Fruit fly (Drosophila melanogaster) whole organism, embryonic: ENCODE results near the gene CG15365.
A peak's percentile ranks its signal among the peaks of the same experiment; 100 is the strongest.

ENCODE experiments used
- Blimp-1 ChIP-seq: fragments of 200-800 bp; sonication (Bioruptor generic); optimal IDR thresholded peaks from 3 replicates; lab custom pipeline; 2018; ENCODE audit warnings: missing biosample characterization, missing genetic modification characterization, mild to moderate bottlenecking, moderate library complexity, missing genetic modification reagents
- CG10209 ChIP-seq: fragments of 200-800 bp; sonication (Bioruptor generic); optimal IDR thresholded peaks from 3 replicates; lab custom pipeline; 2017; ENCODE audit warnings: missing biosample characterization, mild to moderate bottlenecking, missing genetic modification characterization, missing genetic modification reagents
- CG10274 ChIP-seq: fragments of 200-800 bp; sonication (Bioruptor generic); optimal IDR thresholded peaks from 3 replicates; lab custom pipeline; 2017; ENCODE audit warnings: missing biosample characterization, mild to moderate bottlenecking, missing genetic modification characterization
- CG11696 ChIP-seq: fragments of 200-800 bp; sonication (Bioruptor generic); IDR thresholded peaks from 2 replicates; pipeline ENCODE4 v1.3.6; 2022; ENCODE audit warnings: missing biosample characterization, missing genetic modification characterization
- CG12071 ChIP-seq: fragments of 200-800 bp; sonication (Bioruptor generic); optimal IDR thresholded peaks from 3 replicates; lab custom pipeline; 2018; ENCODE audit warnings: missing biosample characterization, mild to moderate bottlenecking, missing genetic modification characterization
- CG12659 ChIP-seq: fragments of 200-800 bp; sonication (Bioruptor generic); optimal IDR thresholded peaks from 3 replicates; lab custom pipeline; 2017; ENCODE audit warnings: mild to moderate bottlenecking, missing biosample characterization, missing genetic modification reagents, missing genetic modification characterization
- CG13296 ChIP-seq: fragments of 200-800 bp; sonication (Bioruptor generic); optimal IDR thresholded peaks from 3 replicates; lab custom pipeline; 2018; ENCODE audit warnings: missing biosample characterization, mild to moderate bottlenecking, missing genetic modification characterization
- CG13624 ChIP-seq: fragments of 200-800 bp; sonication (Bioruptor generic); optimal IDR thresholded peaks from 2 replicates; lab custom pipeline; 2016; ENCODE audit warnings: missing biosample characterization, missing genetic modification characterization
- CG14050 ChIP-seq: fragments of 200-800 bp; sonication (Bioruptor generic); IDR thresholded peaks from 3 replicates; pipeline ENCODE4 v1.3.6; 2022; ENCODE audit warnings: missing biosample characterization, missing genetic modification characterization
- CG17361 ChIP-seq: fragments of 200-800 bp; sonication (Bioruptor generic); IDR thresholded peaks from 3 replicates; pipeline ENCODE4 v1.3.6; 2022; ENCODE audit warnings: missing biosample characterization, missing genetic modification characterization
- CG17829 ChIP-seq: fragments of 200-800 bp; optimal IDR thresholded peaks from 2 replicates; lab custom pipeline; 2019; ENCODE audit warnings: missing biosample characterization, mild to moderate bottlenecking, missing genetic modification characterization, moderate library complexity
- CG18262 ChIP-seq: fragments of 200-800 bp; optimal IDR thresholded peaks from 3 replicates; lab custom pipeline; 2019; ENCODE audit warnings: missing biosample characterization, mild to moderate bottlenecking, missing genetic modification characterization, moderate library complexity
- CG18599 ChIP-seq: fragments of 200-800 bp; sonication (Bioruptor generic); optimal IDR thresholded peaks from 3 replicates; lab custom pipeline; 2017; ENCODE audit warnings: missing biosample characterization, missing genetic modification characterization, mild to moderate bottlenecking, moderate library complexity, missing genetic modification reagents
- CG2712 ChIP-seq: fragments of 200-800 bp; optimal IDR thresholded peaks from 3 replicates; lab custom pipeline; 2019; ENCODE audit warnings: missing biosample characterization, mild to moderate bottlenecking, missing genetic modification characterization, moderate library complexity
- CG3065 ChIP-seq: fragments of 200-800 bp; sonication (Bioruptor generic); optimal IDR thresholded peaks from 2 replicates; lab custom pipeline; 2016; ENCODE audit warnings: missing biosample characterization, missing genetic modification characterization
- CG34422 ChIP-seq: fragments of 200-800 bp; sonication (Bioruptor generic); IDR thresholded peaks from 3 replicates; pipeline ENCODE4 v1.3.6; 2022; ENCODE audit warnings: missing biosample characterization, missing genetic modification characterization
- CG4328 ChIP-seq: fragments of 200-800 bp; sonication (Bioruptor generic); optimal IDR thresholded peaks from 3 replicates; lab custom pipeline; 2017; ENCODE audit warnings: missing biosample characterization, missing genetic modification reagents, missing genetic modification characterization
- CG4360 ChIP-seq: fragments of 200-800 bp; sonication (Bioruptor generic); IDR thresholded peaks from 2 replicates; pipeline ENCODE4 v1.3.6; 2022; ENCODE audit warnings: missing biosample characterization, missing genetic modification characterization
- CG4707 ChIP-seq: fragments of 200-800 bp; sonication (Bioruptor generic); optimal IDR thresholded peaks from 2 replicates; lab custom pipeline; 2018; ENCODE audit warnings: missing biosample characterization, mild to moderate bottlenecking, missing genetic modification characterization, moderate library complexity
- CG8388 ChIP-seq: fragments of 200-800 bp; sonication (Bioruptor generic); optimal IDR thresholded peaks from 2 replicates; lab custom pipeline; 2019; ENCODE audit warnings: missing biosample characterization, mild to moderate bottlenecking, missing genetic modification characterization, moderate library complexity
- CG9437 ChIP-seq: fragments of 200-800 bp; sonication (Bioruptor generic); optimal IDR thresholded peaks from 2 replicates; lab custom pipeline; 2018; ENCODE audit warnings: missing biosample characterization, mild to moderate bottlenecking, missing genetic modification characterization
- Chrac-16 ChIP-seq: fragments of 200-800 bp; sonication (Bioruptor generic); optimal IDR thresholded peaks from 3 replicates; lab custom pipeline; 2016; ENCODE audit warnings: missing biosample characterization, missing genetic modification characterization
- CkIIα-i1 ChIP-seq: fragments of 200-800 bp; sonication (Bioruptor generic); IDR thresholded peaks from 2 replicates; pipeline ENCODE4 v1.3.6; 2022; ENCODE audit warnings: missing biosample characterization, missing genetic modification characterization
- E2f1 ChIP-seq: fragments of 200-800 bp; sonication (Bioruptor generic); IDR thresholded peaks from 2 replicates; pipeline ENCODE4 v1.3.6; 2022; ENCODE audit warnings: missing biosample characterization, missing genetic modification characterization
- Eip74EF ChIP-seq, 2 experiments: fragments of 200-800 bp in 1 of 2; fragments of >200 bp in 1 of 2; sonication (Bioruptor generic) in 1 of 2; optimal IDR thresholded peaks; 2 replicates each; lab custom pipeline; 2017 to 2019; ENCODE audit warnings: missing biosample characterization in 2 of 2, missing genetic modification characterization in 2 of 2, mild to moderate bottlenecking in 1 of 2, moderate library complexity in 1 of 2
- Hr3 ChIP-seq: fragments of 200-800 bp; sonication (Bioruptor generic); optimal IDR thresholded peaks from 3 replicates; lab custom pipeline; 2016; ENCODE audit warnings: missing biosample characterization, missing genetic modification characterization
- Myb ChIP-seq: fragments of 200-800 bp; sonication (Bioruptor generic); optimal IDR thresholded peaks from 2 replicates; lab custom pipeline; 2016; ENCODE audit warnings: missing biosample characterization, missing genetic modification characterization
- Nf-YB ChIP-seq: fragments of 200-800 bp; sonication (Bioruptor generic); optimal IDR thresholded peaks from 3 replicates; lab custom pipeline; 2019; ENCODE audit warnings: missing biosample characterization, mild to moderate bottlenecking, missing genetic modification characterization, moderate library complexity
- PHDP ChIP-seq: fragments of 200-800 bp; sonication (Bioruptor generic); optimal IDR thresholded peaks from 3 replicates; lab custom pipeline; 2018; ENCODE audit warnings: missing biosample characterization, mild to moderate bottlenecking, missing genetic modification characterization, moderate library complexity
- Sox100B ChIP-seq: fragments of 200-800 bp; sonication (Bioruptor generic); optimal IDR thresholded peaks from 3 replicates; lab custom pipeline; 2018; ENCODE audit warnings: missing biosample characterization, mild to moderate bottlenecking, missing genetic modification characterization
- Sry-β ChIP-seq: fragments of 200-800 bp; sonication (Bioruptor generic); optimal IDR thresholded peaks from 2 replicates; lab custom pipeline; 2018; ENCODE audit warnings: missing biosample characterization, mild to moderate bottlenecking, missing genetic modification characterization, moderate library complexity
- Stat92E ChIP-seq, 3 experiments: fragments of >200 bp in 2 of 3; fragments of 200-800 bp in 1 of 3; sonication (Bioruptor generic) in 1 of 3; optimal IDR thresholded peaks; 2 replicates each; lab custom pipeline; 2017 to 2019; ENCODE audit warnings: missing biosample characterization in 3 of 3, missing genetic modification characterization in 3 of 3, mild to moderate bottlenecking in 1 of 3, moderate library complexity in 1 of 3
- ac ChIP-seq: fragments of 200-800 bp; sonication (Bioruptor generic); optimal IDR thresholded peaks from 3 replicates; lab custom pipeline; 2017; ENCODE audit warnings: missing biosample characterization, mild to moderate bottlenecking, missing genetic modification characterization
- az2 ChIP-seq: fragments of 200-800 bp; sonication (Bioruptor generic); optimal IDR thresholded peaks from 3 replicates; lab custom pipeline; 2016; ENCODE audit warnings: missing biosample characterization, missing genetic modification characterization
- bcd ChIP-seq: fragments of 200-800 bp; sonication (Bioruptor generic); optimal IDR thresholded peaks from 2 replicates; lab custom pipeline; 2017; ENCODE audit warnings: missing biosample characterization, mild to moderate bottlenecking, missing genetic modification characterization
- chm ChIP-seq: fragments of 200-800 bp; sonication (Bioruptor generic); IDR thresholded peaks from 2 replicates; pipeline ENCODE4 v1.3.6; 2022; ENCODE audit warnings: missing biosample characterization, missing genetic modification characterization
- crol ChIP-seq: fragments of 200-800 bp; sonication (Bioruptor generic); IDR thresholded peaks from 2 replicates; pipeline ENCODE4 v1.3.6; 2022; ENCODE audit warnings: missing biosample characterization, missing genetic modification characterization
- dan ChIP-seq: fragments of 200-800 bp; sonication (Bioruptor generic); IDR thresholded peaks from 2 replicates; pipeline ENCODE4 v1.3.6; 2022; ENCODE audit warnings: missing biosample characterization, missing genetic modification characterization
- dmrt99B ChIP-seq: fragments of 200-800 bp; sonication (Bioruptor generic); optimal IDR thresholded peaks from 2 replicates; lab custom pipeline; 2018; ENCODE audit warnings: missing biosample characterization, mild to moderate bottlenecking, missing genetic modification characterization, moderate library complexity
- esg ChIP-seq: fragments of 200-800 bp; sonication (Bioruptor generic); conservative IDR thresholded peaks from 2 replicates; pipeline ENCODE4 v1.3.6; 2022; ENCODE audit warnings: missing biosample characterization, missing genetic modification characterization
- eyg ChIP-seq: fragments of 200-800 bp; sonication (Bioruptor generic); optimal IDR thresholded peaks from 3 replicates; lab custom pipeline; 2016; ENCODE audit warnings: missing biosample characterization, missing genetic modification characterization
- nerfin-2 ChIP-seq: fragments of 200-800 bp; sonication (Bioruptor generic); IDR thresholded peaks from 2 replicates; pipeline ENCODE4 v1.3.6; 2022; ENCODE audit warnings: missing biosample characterization, missing genetic modification characterization; ENCODE audit not compliant: partially characterized antibody
- onecut ChIP-seq: fragments of 200-800 bp; sonication (Bioruptor generic); IDR thresholded peaks from 2 replicates; pipeline ENCODE4 v1.3.6; 2022; ENCODE audit warnings: missing biosample characterization, missing genetic modification characterization
- pb ChIP-seq: fragments of 200-800 bp; sonication (Bioruptor generic); optimal IDR thresholded peaks from 3 replicates; lab custom pipeline; 2016; ENCODE audit warnings: missing biosample characterization, missing genetic modification characterization
- phol ChIP-seq: fragments of 200-800 bp; sonication (Bioruptor generic); optimal IDR thresholded peaks from 3 replicates; lab custom pipeline; 2018; ENCODE audit warnings: missing biosample characterization, mild to moderate bottlenecking, missing genetic modification characterization, moderate library complexity
- pum ChIP-seq: fragments of 200-800 bp; sonication (Bioruptor generic); optimal IDR thresholded peaks from 2 replicates; lab custom pipeline; 2016; ENCODE audit warnings: missing biosample characterization, missing genetic modification characterization
- rib ChIP-seq: fragments of 200-800 bp; sonication (Bioruptor generic); IDR thresholded peaks from 2 replicates; pipeline ENCODE4 v1.3.6; 2022; ENCODE audit warnings: missing biosample characterization, missing genetic modification characterization
- sisA ChIP-seq: fragments of 200-800 bp; sonication (Bioruptor generic); IDR thresholded peaks from 2 replicates; pipeline ENCODE4 v1.3.6; 2022; ENCODE audit warnings: missing biosample characterization, missing genetic modification characterization
- wor ChIP-seq: fragments of 200-800 bp; sonication (Bioruptor generic); IDR thresholded peaks from 2 replicates; pipeline ENCODE4 v1.3.6; 2022; ENCODE audit warnings: missing biosample characterization, missing genetic modification characterization

CG15365 gene

DNA sequence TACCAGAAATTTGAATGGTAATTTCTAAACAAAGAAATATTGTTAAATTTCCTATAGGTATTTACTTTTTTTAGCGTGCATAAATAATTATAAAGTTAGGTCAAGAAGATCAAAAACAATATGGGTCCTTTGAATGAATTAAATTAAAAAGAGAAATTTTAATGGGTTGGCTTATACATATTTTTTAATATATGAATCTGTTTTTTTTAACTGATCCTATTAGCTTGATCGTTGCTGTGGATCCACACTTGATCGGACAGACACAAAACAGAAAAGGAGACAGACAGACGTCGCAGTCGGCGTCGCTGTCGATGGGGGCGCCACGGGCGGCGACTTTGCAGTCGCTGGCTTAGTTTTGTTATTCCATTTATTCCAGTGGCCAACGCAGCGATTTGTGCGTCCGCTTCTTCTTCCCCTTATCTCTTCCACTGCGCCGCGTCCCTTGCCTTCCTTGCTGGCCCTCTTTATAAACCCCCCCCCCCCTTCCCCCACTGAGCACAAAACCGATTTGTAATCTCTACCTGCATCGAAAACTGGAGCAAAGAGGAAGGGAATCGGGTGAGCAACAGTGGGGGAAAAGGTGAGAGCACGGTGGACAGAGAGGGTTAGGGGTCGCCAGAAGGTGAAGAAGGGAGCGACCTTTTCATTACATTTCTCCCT is 19.9 kb downstream of the CG15365 start (continued):
- TF ChIP-seq Stat92E (GFP tag; optimal IDR thresholded peaks at IDR 0.05; lab: Kevin White, UChicago), result peak in 1 of 3 experiments; percentile 78
- TF ChIP-seq onecut (GFP tag; lab: Robert Waterston, UW), result peak; percentile 49
- peak; percentile 61 for TF ChIP-seq Nf-YB (GFP tag; lab: Kevin White, UChicago)
- TF ChIP-seq CG11696 (GFP tag; lab: Robert Waterston, UW), result peak; percentile 94
- TF ChIP-seq CG12659 (GFP tag; lab: Kevin White, UChicago), result peak; percentile 52
- TF ChIP-seq Sox100B (GFP tag; lab: Kevin White, UChicago), result peak; percentile 74
- peak; percentile 73 for TF ChIP-seq PHDP (tag; lab: Kevin White, UChicago)
- TF ChIP-seq nerfin-2, result no peak
- peak; percentile 1 for TF ChIP-seq CG18599 (GFP tag; lab: Kevin White, UChicago)
- peak; percentile 44 for TF ChIP-seq Chrac-16 (GFP tag; lab: Kevin White, UChicago)
- no peak for TF ChIP-seq pb (GFP tag; lab: Kevin White, UChicago)
- peak; percentile 90 for TF ChIP-seq CG17829
- peak; percentile 39 for TF ChIP-seq pum (GFP tag; lab: Kevin White, UChicago)
- peak; percentile 13 for TF ChIP-seq CG4707
- peak; percentile 85 for TF ChIP-seq CG17361 (GFP tag; lab: Robert Waterston, UW)
- peak; percentile 49; the same call in 1 of the 2 replicates for TF ChIP-seq chm (GFP tag; lab: Robert Waterston, UW)
- peak; percentile 87 for TF ChIP-seq dmrt99B (tag; lab: Kevin White, UChicago)
- TF ChIP-seq CG4328 (GFP tag; lab: Kevin White, UChicago), result no peak
- no peak for TF ChIP-seq CG12071
- peak; percentile 92 for TF ChIP-seq CG2712 (tag; lab: Kevin White, UChicago)
- TF ChIP-seq CG14050, result peak; percentile 25; the same call in 1 of the 3 replicates
- TF ChIP-seq E2f1 (GFP tag; lab: Robert Waterston, UW), result peak; percentile 50; the same call in 1 of the 2 replicates
- peak in 1 of 2 experiments; percentile 66 for TF ChIP-seq Eip74EF (GFP tag; optimal IDR thresholded peaks at IDR 0.05; lab: Kevin White, UChicago)
- no peak for TF ChIP-seq CkIIα-i1 (GFP tag; lab: Robert Waterston, UW)
- peak; percentile 63 for TF ChIP-seq az2 (GFP tag; lab: Kevin White, UChicago)
- TF ChIP-seq CG3065 (GFP tag; lab: Kevin White, UChicago), result peak; percentile 17
- no peak for TF ChIP-seq Myb (GFP tag; lab: Kevin White, UChicago)
- TF ChIP-seq sisA (GFP tag; lab: Robert Waterston, UW), result peak; percentile 40; the same call in 1 of the 2 replicates
- TF ChIP-seq Sry-β (GFP tag; lab: Kevin White, UChicago), result no peak
- peak; percentile 55 for TF ChIP-seq Hr3 (GFP tag; lab: Kevin White, UChicago)
- no peak for TF ChIP-seq eyg (GFP tag; lab: Kevin White, UChicago)
- TF ChIP-seq rib (GFP tag; lab: Robert Waterston, UW), result 0 out of 2 replicates have a peak, but pooled peaks have one; percentile 48
- TF ChIP-seq CG8388 (GFP tag; lab: Kevin White, UChicago), result peak; percentile 80
- TF ChIP-seq crol (GFP tag; lab: Robert Waterston, UW), result peak; percentile 99
- TF ChIP-seq bcd (GFP tag; lab: Kevin White, UChicago), result peak; percentile 45
- no peak for TF ChIP-seq CG10274
- TF ChIP-seq dan (GFP tag; lab: Robert Waterston, UW), result no peak
- peak; percentile 86 for TF ChIP-seq phol (tag; lab: Kevin White, UChicago)
- peak; percentile 46 for TF ChIP-seq CG13296
- peak; percentile 59 for TF ChIP-seq CG9437 (GFP tag; lab: Kevin White, UChicago)
- no peak for TF ChIP-seq CG13624 (GFP tag; lab: Kevin White, UChicago)
- peak; percentile 29 for TF ChIP-seq ac (GFP tag; lab: Kevin White, UChicago)
- TF ChIP-seq CG34422 (GFP tag; lab: Robert Waterston, UW), result peak; percentile 54; the same call in 1 of the 3 replicates
- TF ChIP-seq CG4360 (GFP tag; lab: Robert Waterston, UW), result 0 out of 2 replicates have a peak, but pooled peaks have one; percentile 28
- peak; percentile 72 for TF ChIP-seq Blimp-1 (GFP tag; lab: Kevin White, UChicago)
- peak; percentile 92 for TF ChIP-seq CG18262
- peak; percentile 55 for TF ChIP-seq wor (GFP tag; lab: Robert Waterston, UW)
- TF ChIP-seq esg, result peak; percentile 62
- peak; percentile 26 for TF ChIP-seq CG10209 (GFP tag; lab: Kevin White, UChicago)
